Fruit fly (Drosophila melanogaster) whole organism, embryonic: ENCODE measurements around the gene CG14427.

Experiments used
- CG11695 ChIP-seq: fragments of 200-800 bp; sonication (Bioruptor generic); IDR thresholded peaks from 3 replicates; pipeline ENCODE4 v1.3.6; 2022; ENCODE audit warnings: missing biosample characterization, missing genetic modification characterization
- CG12299 ChIP-seq: fragments of 200-800 bp; sonication (Bioruptor generic); optimal IDR thresholded peaks from 2 replicates; lab custom pipeline; 2018; ENCODE audit warnings: missing biosample characterization, mild to moderate bottlenecking, missing genetic modification characterization
- CG14710 ChIP-seq: fragments of 200-800 bp; sonication (Bioruptor generic); optimal IDR thresholded peaks from 3 replicates; lab custom pipeline; 2019; ENCODE audit warnings: missing biosample characterization, mild to moderate bottlenecking, missing genetic modification characterization, moderate library complexity
- CG1647 ChIP-seq: fragments of 200-800 bp; sonication (Bioruptor generic); optimal IDR thresholded peaks from 3 replicates; lab custom pipeline; 2016; ENCODE audit warnings: missing biosample characterization, missing genetic modification characterization
- CG6854 ChIP-seq: fragments of 200-800 bp; sonication (Bioruptor generic); optimal IDR thresholded peaks from 3 replicates; lab custom pipeline; 2017; ENCODE audit warnings: missing biosample characterization, mild to moderate bottlenecking, missing genetic modification characterization
- Lpt ChIP-seq: fragments of >200 bp; optimal IDR thresholded peaks from 2 replicates; lab custom pipeline; 2018; ENCODE audit warnings: missing biosample characterization, missing genetic modification characterization
- dysf ChIP-seq: fragments of 200-800 bp; sonication (Bioruptor generic); IDR thresholded peaks from 3 replicates; pipeline ENCODE4 v1.3.6; 2022; ENCODE audit warnings: missing biosample characterization, missing genetic modification characterization
- fu2 ChIP-seq: fragments of 200-800 bp; sonication (Bioruptor generic); optimal IDR thresholded peaks from 2 replicates; lab custom pipeline; 2016; ENCODE audit warnings: missing biosample characterization, missing genetic modification characterization
- insv ChIP-seq, 2 experiments: fragments of 200-800 bp; sonication (Bioruptor generic); optimal IDR thresholded peaks; 3 replicates each; lab custom pipeline; 2016 to 2018; ENCODE audit warnings: missing biosample characterization in 2 of 2, missing genetic modification characterization in 2 of 2
- onecut ChIP-seq: fragments of 200-800 bp; sonication (Bioruptor generic); IDR thresholded peaks from 2 replicates; pipeline ENCODE4 v1.3.6; 2022; ENCODE audit warnings: missing biosample characterization, missing genetic modification characterization
- psq ChIP-seq: fragments of 200-800 bp; sonication (Bioruptor generic); optimal IDR thresholded peaks from 2 replicates; lab custom pipeline; 2017; ENCODE audit warnings: missing biosample characterization, missing genetic modification characterization

dm6 chrX:7049087-7049486 lies 8.7 kb downstream of the CG14427 start, which contains the start of gene nullo:
- TF ChIP-seq Lpt (GFP tag; lab: Kevin White, UChicago) (no peak), fu2 (GFP tag; lab: Kevin White, UChicago) (no peak), onecut (GFP tag; lab: Robert Waterston, UW) (no peak), CG12299 (tag; lab: Kevin White, UChicago) (no peak), CG6854 (no peak), CG11695 (GFP tag; lab: Robert Waterston, UW) (no peak), psq (GFP tag; lab: Kevin White, UChicago) (no peak), CG1647 (no peak), dysf (no peak), CG14710 (tag; lab: Kevin White, UChicago) (no peak), insv (GFP tag; optimal IDR thresholded peaks at IDR 0.05; lab: Kevin White, UChicago) (no peak)
